Worm (Caenorhabditis elegans) whole organism, L2 larva: Measurements from ENCODE around the gene H28G03.2.

Experiments used
- F13H6.1 ChIP-seq: sonication (generic microtip); optimal IDR thresholded peaks from 2 replicates; lab custom pipeline; 2016; ENCODE audit warnings: missing genetic modification characterization, missing compliant biosample characterization
- ZK546.5 ChIP-seq: sonication (generic microtip); optimal IDR thresholded peaks from 2 replicates; lab custom pipeline; 2017; ENCODE audit warnings: missing biosample characterization, missing genetic modification characterization
- aly-2 ChIP-seq: fragments of 150-350 bp; optimal IDR thresholded peaks from 2 replicates; lab custom pipeline; 2014; ENCODE audit warnings: missing biosample characterization, missing genetic modification characterization
- ceh-16 ChIP-seq: fragments of 150-350 bp; optimal IDR thresholded peaks from 2 replicates; lab custom pipeline; 2014; ENCODE audit warnings: missing biosample characterization, missing genetic modification characterization
- egl-27 ChIP-seq: sonication (generic microtip); optimal IDR thresholded peaks from 3 replicates; lab custom pipeline; 2017; ENCODE audit warnings: missing biosample characterization, missing genetic modification reagents, missing genetic modification characterization
- lin-39 ChIP-seq: fragments of 150-350 bp; optimal IDR thresholded peaks from 2 replicates; lab custom pipeline; 2014; ENCODE audit warnings: missing biosample characterization, missing genetic modification reagents, missing genetic modification characterization
- lsy-2 ChIP-seq, 2 experiments: fragments of 150-350 bp in 1 of 2; sonication (generic microtip) in 1 of 2; optimal IDR thresholded peaks; 2 replicates each; lab custom pipeline; 2014 to 2017; ENCODE audit warnings: missing biosample characterization in 2 of 2, missing genetic modification characterization in 2 of 2
- mdl-1 ChIP-seq, 2 experiments: fragments of 150-350 bp in 1 of 2; sonication (generic microtip) in 1 of 2; optimal IDR thresholded peaks; 2 replicates each; lab custom pipeline; 2017; ENCODE audit warnings: missing biosample characterization in 2 of 2, missing genetic modification characterization in 2 of 2
- nhr-10 ChIP-seq: sonication (generic microtip); optimal IDR thresholded peaks from 2 replicates; lab custom pipeline; 2017; ENCODE audit warnings: missing biosample characterization, missing genetic modification characterization
- nhr-12 ChIP-seq: fragments of 150-350 bp; optimal IDR thresholded peaks from 2 replicates; lab custom pipeline; 2014; ENCODE audit warnings: missing biosample characterization, missing genetic modification characterization
- nhr-23 ChIP-seq: fragments of 150-350 bp; optimal IDR thresholded peaks from 2 replicates; lab custom pipeline; 2014; ENCODE audit warnings: missing biosample characterization, missing genetic modification reagents, missing genetic modification characterization
- nhr-237 ChIP-seq: fragments of 150-350 bp; optimal IDR thresholded peaks from 2 replicates; lab custom pipeline; 2014; ENCODE audit warnings: missing biosample characterization, missing genetic modification characterization
- nhr-77 ChIP-seq: fragments of 150-350 bp; optimal IDR thresholded peaks from 2 replicates; lab custom pipeline; 2014; ENCODE audit warnings: missing biosample characterization, missing genetic modification characterization
- ztf-11 ChIP-seq: sonication (generic microtip); optimal IDR thresholded peaks from 2 replicates; lab custom pipeline; 2017; ENCODE audit warnings: missing biosample characterization, missing genetic modification characterization

DNA sequence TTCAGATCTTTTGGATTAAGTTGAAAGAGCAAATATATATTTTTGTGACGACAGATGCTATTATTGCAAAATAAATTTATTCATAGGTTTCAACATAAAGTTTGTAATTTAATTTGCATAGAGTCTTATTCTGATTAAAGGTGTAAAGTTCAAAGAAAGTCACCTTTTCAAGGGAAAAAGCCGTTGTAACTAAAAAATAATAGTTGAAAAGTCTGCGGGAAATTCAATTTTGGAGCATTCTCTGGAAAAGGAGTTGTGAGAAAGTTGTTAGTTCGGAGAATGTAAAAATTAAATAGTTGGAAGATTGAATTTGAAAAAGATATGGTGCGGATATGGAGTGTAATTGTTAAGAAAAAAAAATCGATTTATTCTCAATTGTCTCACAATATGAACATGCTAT lies 41.5 kb upstream of the H28G03.2 start:
- TF ChIP-seq ztf-11 (tag; lab: Kevin White, UChicago), result no peak
- TF ChIP-seq aly-2 (tag; lab: Kevin White, UChicago), result no peak
- TF ChIP-seq nhr-23 (tag; lab: Kevin White, UChicago), result no peak
- TF ChIP-seq ceh-16 (tag; lab: Kevin White, UChicago), result no peak
- TF ChIP-seq egl-27 (tag; lab: Kevin White, UChicago), result no peak
- no peak for TF ChIP-seq nhr-10
- TF ChIP-seq nhr-237, result no peak
- peak in 1 of 2 experiments; percentile 7 for TF ChIP-seq lsy-2 (tag; optimal IDR thresholded peaks at IDR 0.05; lab: Kevin White, UChicago)
- no peak for TF ChIP-seq ZK546.5 (tag; lab: Kevin White, UChicago)
- no peak for TF ChIP-seq nhr-12
- no peak for TF ChIP-seq mdl-1 (tag; optimal IDR thresholded peaks at IDR 0.05; lab: Kevin White, UChicago)
- TF ChIP-seq F13H6.1 (tag; lab: Kevin White, UChicago), result no peak
- no peak for TF ChIP-seq lin-39 (tag; lab: Kevin White, UChicago)
- TF ChIP-seq nhr-77 (tag; lab: Kevin White, UChicago), result no peak
